Worm (Caenorhabditis elegans) whole organism, L4 larva: ENCODE data around the gene R07D5.2.
A peak's percentile ranks its signal among the peaks of the same experiment; 100 is the strongest.

Experiments
- F10B5.3 ChIP-seq: sonication (generic microtip); optimal IDR thresholded peaks from 2 replicates; lab custom pipeline; 2016; ENCODE audit warnings: mild to moderate bottlenecking, missing genetic modification characterization, missing compliant biosample characterization
- F26F4.8 ChIP-seq: fragments of 200-800 bp; sonication (Bioruptor generic); conservative IDR thresholded peaks from 2 replicates; pipeline ENCODE4 v1.3.6; 2022; ENCODE audit warnings: missing genetic modification characterization, missing compliant biosample characterization
- F37D6.2 ChIP-seq: sonication (generic microtip); optimal IDR thresholded peaks from 2 replicates; lab custom pipeline; 2016; ENCODE audit warnings: mild to moderate bottlenecking, missing genetic modification characterization, missing compliant biosample characterization
- T26A8.4 ChIP-seq: fragments of 200-800 bp; sonication (Bioruptor generic); IDR thresholded peaks from 2 replicates; pipeline ENCODE4 v1.3.6; 2022; ENCODE audit warnings: missing genetic modification characterization, missing compliant biosample characterization
- Y48G9A.11 ChIP-seq: fragments of 200-800 bp; sonication (Bioruptor generic); IDR thresholded peaks from 2 replicates; pipeline ENCODE4 v1.3.6; 2022; ENCODE audit warnings: missing genetic modification reagents, missing genetic modification characterization, missing compliant biosample characterization
- aha-1 ChIP-seq: fragments of 150-350 bp; peaks from one replicate; lab custom pipeline; 2014; ENCODE audit warnings: missing biosample characterization, missing genetic modification characterization
- ama-1 ChIP-seq: fragments of 150-350 bp; optimal IDR thresholded peaks from 2 replicates; lab custom pipeline; 2014; ENCODE audit warnings: inconsistent platforms, mixed read lengths
- arid-1 ChIP-seq: fragments of 200-800 bp; sonication (Bioruptor generic); conservative IDR thresholded peaks from 2 replicates; pipeline ENCODE4 v1.3.6; 2022; ENCODE audit warnings: missing genetic modification reagents, missing genetic modification characterization, missing compliant biosample characterization
- ceh-28 ChIP-seq: fragments of 150-350 bp; optimal IDR thresholded peaks from 2 replicates; lab custom pipeline; 2014; ENCODE audit warnings: missing biosample characterization, missing genetic modification reagents, missing genetic modification characterization
- ceh-44 ChIP-seq: fragments of 200-800 bp; sonication (Bioruptor generic); IDR thresholded peaks from 2 replicates; pipeline ENCODE4 v1.3.6; 2022; ENCODE audit warnings: missing genetic modification reagents, missing genetic modification characterization, missing compliant biosample characterization
- ceh-82 ChIP-seq: sonication (generic microtip); optimal IDR thresholded peaks from 2 replicates; lab custom pipeline; 2017; ENCODE audit warnings: missing biosample characterization, missing genetic modification characterization
- ctbp-1 ChIP-seq: fragments of 200-800 bp; sonication (Bioruptor generic); IDR thresholded peaks from 2 replicates; pipeline ENCODE4 v1.3.6; 2022; ENCODE audit warnings: missing genetic modification reagents, missing genetic modification characterization, missing compliant biosample characterization
- daf-12 ChIP-seq: fragments of 150-350 bp; optimal IDR thresholded peaks from 2 replicates; lab custom pipeline; 2014; ENCODE audit warnings: missing biosample characterization, missing genetic modification reagents, missing genetic modification characterization
- daf-16 ChIP-seq, 3 experiments: sonication (generic microtip); optimal IDR thresholded peaks; 2 replicates each; lab custom pipeline; 2016 to 2017; ENCODE audit warnings: missing genetic modification characterization in 3 of 3, missing genetic modification reagents in 3 of 3, mild to moderate bottlenecking in 2 of 3, missing compliant biosample characterization in 2 of 3, missing biosample characterization in 1 of 3, moderate library complexity in 1 of 3
- dmd-6 ChIP-seq: fragments of 200-800 bp; sonication (Bioruptor generic); IDR thresholded peaks from 2 replicates; pipeline ENCODE4 v1.3.6; 2022; ENCODE audit warnings: missing genetic modification reagents, missing genetic modification characterization, missing compliant biosample characterization
- dpl-1 ChIP-seq: fragments of 150-350 bp; optimal IDR thresholded peaks from 2 replicates; lab custom pipeline; 2014; ENCODE audit warnings: missing biosample characterization, missing genetic modification reagents, missing genetic modification characterization
- egl-27 ChIP-seq: sonication (generic microtip); optimal IDR thresholded peaks from 3 replicates; lab custom pipeline; 2017; ENCODE audit warnings: missing biosample characterization, missing genetic modification reagents, missing genetic modification characterization
- gei-8 ChIP-seq: fragments of 200-800 bp; sonication (Bioruptor generic); optimal IDR thresholded peaks from 2 replicates; lab custom pipeline; 2018; ENCODE audit warnings: mild to moderate bottlenecking, missing genetic modification characterization, missing compliant biosample characterization
- hif-1 ChIP-seq, 2 experiments: sonication (generic microtip); optimal IDR thresholded peaks; 2 replicates each; lab custom pipeline; 2016 to 2017; ENCODE audit warnings: missing compliant biosample characterization in 2 of 2, missing genetic modification characterization in 2 of 2, missing genetic modification reagents in 2 of 2, missing genotype in 2 of 2, mild to moderate bottlenecking in 1 of 2
- hlh-11 ChIP-seq: fragments of 200-800 bp; sonication (Bioruptor generic); optimal IDR thresholded peaks from 2 replicates; lab custom pipeline; 2018; ENCODE audit warnings: mild to moderate bottlenecking, missing genetic modification characterization, missing compliant biosample characterization
- hlh-30 ChIP-seq: sonication (generic microtip); optimal IDR thresholded peaks from 2 replicates; lab custom pipeline; 2017; ENCODE audit warnings: antibody characterized with exemption, mild to moderate bottlenecking, missing genetic modification characterization, missing compliant biosample characterization; ENCODE audit not compliant: insufficient read depth
- lin-38 ChIP-seq: fragments of 200-800 bp; sonication (Bioruptor generic); IDR thresholded peaks from 2 replicates; pipeline ENCODE4 v1.3.6; 2022; ENCODE audit warnings: missing genetic modification reagents, missing genetic modification characterization, missing compliant biosample characterization
- lsy-2 ChIP-seq, 2 experiments: fragments of 150-350 bp in 1 of 2; sonication (generic microtip) in 1 of 2; optimal IDR thresholded peaks; 2 replicates each; lab custom pipeline; 2014 to 2017; ENCODE audit warnings: missing biosample characterization in 2 of 2, missing genetic modification characterization in 2 of 2
- madf-9 ChIP-seq: fragments of 200-800 bp; sonication (Bioruptor generic); conservative IDR thresholded peaks from 2 replicates; pipeline ENCODE4 v1.3.6; 2022; ENCODE audit warnings: missing genetic modification reagents, missing genetic modification characterization, missing compliant biosample characterization
- mdl-1 ChIP-seq, 2 experiments: fragments of 150-350 bp in 1 of 2; sonication (generic microtip) in 1 of 2; optimal IDR thresholded peaks; 2 replicates each; lab custom pipeline; 2014 to 2017; ENCODE audit warnings: missing biosample characterization in 2 of 2, missing genetic modification characterization in 2 of 2
- mdt-29 ChIP-seq: fragments of 200-800 bp; sonication (Bioruptor generic); IDR thresholded peaks from 2 replicates; pipeline ENCODE4 v1.3.6; 2022; ENCODE audit warnings: missing genetic modification reagents, missing genetic modification characterization, missing compliant biosample characterization
- mes-2 ChIP-seq: sonication (generic microtip); optimal IDR thresholded peaks from 2 replicates; lab custom pipeline; 2016; ENCODE audit warnings: missing genotype, mild to moderate bottlenecking, missing genetic modification characterization, missing compliant biosample characterization; ENCODE audit not compliant: poor library complexity, severe bottlenecking
- mxl-3 ChIP-seq: fragments of 200-800 bp; sonication (Bioruptor generic); optimal IDR thresholded peaks from 2 replicates; lab custom pipeline; 2018; ENCODE audit warnings: mild to moderate bottlenecking, missing genetic modification characterization, missing compliant biosample characterization
- nhr-10 ChIP-seq: fragments of 150-350 bp; optimal IDR thresholded peaks from 2 replicates; lab custom pipeline; 2014; ENCODE audit warnings: missing biosample characterization, missing genetic modification characterization
- nhr-102 ChIP-seq: sonication (generic microtip); optimal IDR thresholded peaks from 2 replicates; lab custom pipeline; 2016; ENCODE audit warnings: mild to moderate bottlenecking, missing genetic modification characterization, moderate library complexity, missing compliant biosample characterization
- nhr-111 ChIP-seq: fragments of 200-800 bp; sonication (Bioruptor generic); optimal IDR thresholded peaks from 2 replicates; lab custom pipeline; 2018; ENCODE audit warnings: mild to moderate bottlenecking, missing genetic modification characterization, missing compliant biosample characterization
- nhr-28 ChIP-seq: fragments of 150-350 bp; optimal IDR thresholded peaks from 2 replicates; lab custom pipeline; 2014; ENCODE audit warnings: missing biosample characterization, missing genetic modification characterization
- nhr-48 ChIP-seq: sonication (generic microtip); optimal IDR thresholded peaks from 2 replicates; lab custom pipeline; 2016; ENCODE audit warnings: mild to moderate bottlenecking, missing genetic modification characterization, missing compliant biosample characterization
- php-3 ChIP-seq: fragments of 200-800 bp; sonication (Bioruptor generic); IDR thresholded peaks from 2 replicates; pipeline ENCODE4 v1.3.6; 2022; ENCODE audit warnings: missing genetic modification reagents, missing genetic modification characterization, missing compliant biosample characterization
- rbr-2 ChIP-seq: sonication (generic microtip); optimal IDR thresholded peaks from 2 replicates; lab custom pipeline; 2016; ENCODE audit warnings: missing genotype, missing genetic modification characterization, missing compliant biosample characterization
- saeg-2 ChIP-seq: fragments of 200-800 bp; sonication (Bioruptor generic); IDR thresholded peaks from 2 replicates; pipeline ENCODE4 v1.3.6; 2022; ENCODE audit warnings: missing genetic modification reagents, missing genetic modification characterization, missing compliant biosample characterization
- sdz-12 ChIP-seq: fragments of 200-800 bp; sonication (Bioruptor generic); optimal IDR thresholded peaks from 2 replicates; lab custom pipeline; 2018; ENCODE audit warnings: mild to moderate bottlenecking, missing genetic modification characterization, missing compliant biosample characterization
- set-16 ChIP-seq: fragments of 200-800 bp; sonication (Bioruptor generic); IDR thresholded peaks from 2 replicates; pipeline ENCODE4 v1.3.6; 2022; ENCODE audit warnings: missing genetic modification reagents, missing genetic modification characterization, missing compliant biosample characterization
- snpc-4 ChIP-seq: fragments of 150-350 bp; optimal IDR thresholded peaks from 2 replicates; lab custom pipeline; 2014; ENCODE audit warnings: missing biosample characterization, missing genetic modification characterization
- spr-1 ChIP-seq: sonication (generic microtip); optimal IDR thresholded peaks from 2 replicates; lab custom pipeline; 2016; ENCODE audit warnings: mild to moderate bottlenecking, missing genetic modification characterization, missing compliant biosample characterization
- unc-62 ChIP-seq, 3 experiments: fragments of 150-350 bp in 1 of 3; sonication (generic microtip); optimal IDR thresholded peaks in 2 of 3; peaks in 1 of 3; 1 replicate in 1 of 3; 2 replicates in 2 of 3; lab custom pipeline; 2014 to 2017; ENCODE audit warnings: missing biosample characterization in 3 of 3, missing genetic modification characterization in 3 of 3, missing genetic modification reagents in 3 of 3, missing genotype in 1 of 3
- ztf-7 ChIP-seq: fragments of 150-350 bp; optimal IDR thresholded peaks from 2 replicates; lab custom pipeline; 2014; ENCODE audit warnings: missing biosample characterization, missing genetic modification characterization

R07D5.2 gene

ce11 chrX:15083795-15084194, 32.6 kb downstream of the R07D5.2 start, which contains the start of gene H40L08.1 (continued):
- no peak for TF ChIP-seq dpl-1 (GFP tag; lab: Kevin White, UChicago)
- TF ChIP-seq ama-1 (lab: Kevin White, UChicago): no peak
- TF ChIP-seq arid-1 (GFP tag; lab: Robert Waterston, UW): no peak
- TF ChIP-seq spr-1: no peak
- TF ChIP-seq sdz-12: no peak
- TF ChIP-seq mes-2: peak; percentile 56
- TF ChIP-seq ztf-7 (tag; lab: Kevin White, UChicago): no peak
- TF ChIP-seq T26A8.4 (GFP tag; lab: Robert Waterston, UW): no peak
- TF ChIP-seq mdt-29 (GFP tag; lab: Robert Waterston, UW): no peak
- TF ChIP-seq ceh-82 (tag; lab: Kevin White, UChicago): no peak
- no peak for TF ChIP-seq php-3 (GFP tag; lab: Robert Waterston, UW)
- no peak for TF ChIP-seq lin-38
- TF ChIP-seq rbr-2 (tag; lab: Kevin White, UChicago): peak; percentile 3

- TF ChIP-seq nhr-28 (tag; lab: Kevin White, UChicago) (peak; percentile 59), hlh-11 (peak; percentile 31), hlh-30 (peak; percentile 30), nhr-111 (no peak), mdl-1 (tag; optimal IDR thresholded peaks at IDR 0.05; lab: Kevin White, UChicago) (peak in 1 of 2 experiments; percentile 66)
These were observed 34.9 kb downstream of the R07D5.2 start for ce11 chrX:15081486-15081885.

ce11 chrX:15079406-15079805, 37.0 kb downstream of the R07D5.2 start:
- TF ChIP-seq unc-62 (GFP tag; optimal IDR thresholded peaks at IDR 0.05 in 1 of 2; lab: Kevin White, UChicago) (peak in 1 of 2 experiments; percentile 59), unc-62 (tag; optimal IDR thresholded peaks at IDR 0.05; lab: Kevin White, UChicago) (no peak), F26F4.8 (GFP tag; lab: Robert Waterston, UW) (no peak), egl-27 (tag; lab: Kevin White, UChicago) (no peak), hlh-30 (peak; percentile 55), Y48G9A.11 (no peak), dmd-6 (peak; percentile 28), nhr-28 (tag; lab: Kevin White, UChicago) (peak; percentile 43), lsy-2 (tag; optimal IDR thresholded peaks at IDR 0.05; lab: Kevin White, UChicago) (peak in 1 of 2 experiments; percentile 22), nhr-48 (tag; lab: Kevin White, UChicago) (peak; percentile 90), mxl-3 (GFP tag; lab: Kevin White, UChicago) (peak; percentile 57), gei-8 (peak; percentile 10), hif-1 (tag; optimal IDR thresholded peaks at IDR 0.05; lab: Kevin White, UChicago) (peak; percentile 18 to 73), F10B5.3 (tag; lab: Kevin White, UChicago) (no peak), mdl-1 (tag; optimal IDR thresholded peaks at IDR 0.05; lab: Kevin White, UChicago) (peak; percentile 47 to 56), aha-1 (tag; lab: Kevin White, UChicago) (peak; percentile 97), snpc-4 (no peak), hlh-11 (peak; percentile 75)

- TF ChIP-seq nhr-28 (tag; lab: Kevin White, UChicago) (no peak), aha-1 (tag; lab: Kevin White, UChicago) (peak; percentile 98)
These were observed 38.1 kb downstream of the R07D5.2 start for ce11 chrX:15078276-15078675.

- TF ChIP-seq daf-16 (GFP tag; optimal IDR thresholded peaks at IDR 0.05; lab: Kevin White, UChicago) (no peak), daf-16 (tag; optimal IDR thresholded peaks at IDR 0.05; lab: Kevin White, UChicago) (no peak), madf-9 (GFP tag; lab: Robert Waterston, UW) (no peak), nhr-111 (no peak), nhr-102 (no peak), set-16 (no peak), sdz-12 (no peak), saeg-2 (no peak), nhr-48 (tag; lab: Kevin White, UChicago) (peak; percentile 63), hlh-11 (peak; percentile 49), ceh-28 (tag; lab: Kevin White, UChicago) (no peak), nhr-10 (tag; lab: Kevin White, UChicago) (no peak), ceh-44 (GFP tag; lab: Robert Waterston, UW) (no peak), mxl-3 (GFP tag; lab: Kevin White, UChicago) (peak; percentile 45), F37D6.2 (tag; lab: Kevin White, UChicago) (no peak), daf-12 (tag; lab: Kevin White, UChicago) (no peak), ctbp-1 (GFP tag; lab: Robert Waterston, UW) (no peak), ama-1 (lab: Kevin White, UChicago) (peak; percentile 97)
These were observed 38.7 kb downstream of the R07D5.2 start, which contains the start of the genes H40L08.8, H40L08.2 and H40L08.7 for ce11 chrX:15077597-15078261. Gene H40L08.8 (minus strand): TSS chrX:15077633. Gene H40L08.2 (minus strand): TSS chrX:15077744. Gene H40L08.7 (minus strand): TSS chrX:15077744.
